Worm (Caenorhabditis elegans) whole organism, dauer: ENCODE data around the gene lad-2.

Experiments
- unc-62 ChIP-seq: sonication (generic microtip); optimal IDR thresholded peaks from 2 replicates; lab custom pipeline; 2017; ENCODE audit warnings: missing biosample characterization, missing genetic modification reagents, missing genetic modification characterization

Gene lad-2

ce11 chrIV:2978384-2978783 lies at the start of gene lad-2:
TSS of gene lad-2 (minus strand) at chrIV:2978484.
- no peak for TF ChIP-seq unc-62 (GFP tag; lab: Kevin White, UChicago)

DNA sequence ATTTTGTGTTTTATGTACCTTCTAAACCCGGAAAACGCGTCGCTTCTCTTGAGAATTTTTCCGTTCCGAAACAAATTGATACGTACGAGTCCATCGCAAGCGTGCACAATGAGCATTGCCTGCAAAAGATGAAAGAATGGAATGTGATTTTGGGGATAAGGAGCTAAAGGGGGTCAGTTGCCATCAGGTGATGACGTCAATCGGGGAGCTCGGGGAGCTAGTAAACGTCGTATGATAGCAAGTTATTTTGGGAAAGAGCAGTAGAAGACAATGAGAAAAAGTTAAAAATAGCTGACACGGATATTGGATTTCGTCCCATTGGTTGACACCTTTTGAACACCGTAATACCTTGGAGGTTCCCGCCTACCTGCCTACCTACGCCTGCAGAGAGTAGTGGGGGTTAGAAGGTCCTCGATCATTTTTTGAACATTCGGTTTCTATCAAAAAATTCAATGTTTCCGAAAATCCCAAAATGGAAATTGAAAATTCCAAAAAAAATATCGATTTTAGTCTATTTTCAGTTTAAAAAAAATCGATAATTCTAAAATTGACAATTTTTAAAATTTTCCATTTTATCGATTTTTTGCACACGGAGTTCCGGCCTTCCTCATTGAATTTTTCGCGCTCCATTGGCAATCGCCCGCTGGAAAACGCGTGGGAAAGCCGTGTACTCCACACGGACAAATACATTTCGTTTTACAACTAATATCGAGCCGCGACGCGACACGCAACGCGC lies 47.8 kb upstream of the lad-2 start:
- TF ChIP-seq unc-62 (GFP tag; lab: Kevin White, UChicago) = no peak

ce11 chrIV:3019438-3019837 lies 41.2 kb upstream of the lad-2 start, which contains the start of gene lin-22:
TSS of gene lin-22 (plus strand) at chrIV:3019738.
- TF ChIP-seq unc-62 (GFP tag; lab: Kevin White, UChicago) = no peak

DNA sequence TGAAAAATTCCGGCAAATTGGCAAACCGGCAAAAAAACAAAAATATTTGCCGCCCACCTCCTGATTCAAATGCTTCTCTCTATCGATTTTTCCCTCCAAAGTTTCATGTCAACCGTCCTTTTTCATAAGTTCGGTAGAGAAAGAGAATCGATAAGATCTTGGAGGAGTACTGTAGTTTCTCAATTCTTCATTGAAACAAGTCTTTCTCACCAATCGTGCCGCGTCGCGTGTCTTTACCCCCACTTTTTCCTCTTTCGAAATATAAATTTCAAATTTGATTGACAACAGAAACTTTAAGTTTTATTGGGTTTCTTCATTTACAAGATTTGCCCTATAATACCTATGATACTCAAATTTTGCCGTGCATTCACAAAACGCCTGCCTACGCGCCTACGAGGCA lies 40.3 kb upstream of the lad-2 start:
- TF ChIP-seq unc-62 (GFP tag; lab: Kevin White, UChicago) = no peak

DNA sequence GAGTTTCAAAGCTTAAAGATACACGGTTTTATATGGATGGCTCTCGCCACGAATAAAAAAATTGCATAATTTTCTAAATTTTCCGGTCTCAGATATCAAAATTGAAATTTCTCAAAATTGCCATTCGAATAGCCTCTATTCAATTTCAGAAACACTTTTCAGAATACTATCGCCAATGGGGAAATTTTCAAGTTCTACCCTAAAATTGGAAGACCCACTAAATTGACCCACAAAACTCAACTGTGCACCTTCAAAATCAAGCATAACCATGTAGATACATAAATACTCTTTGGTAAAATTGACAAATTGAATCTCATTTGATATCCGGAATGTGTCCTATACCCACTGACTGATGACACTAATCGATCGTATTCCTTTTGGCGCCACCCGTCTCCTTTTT lies 37.9 kb upstream of the lad-2 start:
- no peak for TF ChIP-seq unc-62 (GFP tag; lab: Kevin White, UChicago)

- TF ChIP-seq unc-62 (GFP tag; lab: Kevin White, UChicago) = no peak
Measured at ce11 chrIV:3014610-3015009, 36.3 kb upstream of the lad-2 start.

DNA sequence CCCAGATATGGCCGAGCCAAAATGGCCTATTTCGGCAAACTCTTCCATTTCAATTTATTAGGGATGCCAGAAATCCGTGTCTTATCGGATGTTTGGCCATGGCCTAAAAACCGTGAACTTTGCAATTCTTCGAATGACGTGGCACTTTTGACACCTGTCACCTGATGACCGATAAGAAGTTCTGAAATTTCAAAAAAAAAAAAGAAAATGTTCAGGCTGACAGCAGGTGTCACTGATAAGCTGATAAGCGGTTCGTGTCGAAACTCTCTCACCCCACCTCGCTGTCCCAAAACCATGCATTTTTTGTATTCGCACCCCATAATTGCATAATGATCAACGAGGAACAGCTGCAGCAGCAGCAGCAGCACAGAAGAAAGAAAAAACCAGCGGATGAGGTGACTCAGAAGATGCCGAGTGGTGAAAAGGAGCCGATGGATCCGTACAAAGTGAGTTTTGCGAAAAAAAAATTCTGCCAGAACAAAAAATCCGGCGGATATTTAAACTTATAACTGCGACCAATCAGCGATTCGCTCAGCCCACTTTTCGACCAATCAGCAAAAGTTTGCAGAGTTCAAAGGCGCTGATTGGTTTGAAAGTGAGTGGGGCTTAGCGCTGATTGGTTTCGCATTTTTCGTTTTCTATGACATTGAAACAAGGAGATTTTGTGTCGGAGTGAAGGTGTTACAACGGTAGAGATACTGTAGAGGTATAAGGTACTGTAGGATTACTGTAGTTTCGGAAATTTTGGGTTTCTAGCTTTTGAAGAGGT lies 34.3 kb upstream of the lad-2 start, which contains the start of the genes Y54G2A.28 and vrp-1:
Gene Y54G2A.28, minus strand, starts transcription at position 48 of the 769 bp plus-strand sequence.
Gene vrp-1, plus strand, starts transcription at position 214 of the 769 bp plus-strand sequence.
- TF ChIP-seq unc-62 (GFP tag; lab: Kevin White, UChicago) = no peak

DNA sequence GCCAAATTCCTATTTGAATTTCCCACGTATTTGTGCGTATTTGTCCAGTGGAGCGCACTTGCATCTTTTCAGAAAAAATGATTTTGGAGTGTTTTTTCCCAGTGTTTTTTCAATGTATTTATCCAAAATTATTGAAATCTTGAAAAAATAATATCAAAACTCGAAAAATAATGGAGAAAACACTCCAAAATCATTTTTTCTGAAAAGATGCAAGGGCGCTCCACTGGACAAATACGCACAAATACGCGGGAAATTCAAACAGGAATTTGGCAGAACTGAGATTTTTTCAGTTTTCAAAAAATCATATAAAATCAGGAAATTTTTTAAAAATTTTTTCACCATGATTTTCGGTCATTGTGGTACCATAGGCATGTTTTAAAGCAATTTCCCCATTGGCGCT lies 33.4 kb upstream of the lad-2 start:
- TF ChIP-seq unc-62 (GFP tag; lab: Kevin White, UChicago) = no peak

ce11 chrIV:3008828-3009227 lies 30.5 kb upstream of the lad-2 start, which contains the start of gene Y54G2A.73:
TSS of gene Y54G2A.73 (minus strand) at chrIV:3008892.
- TF ChIP-seq unc-62 (GFP tag; lab: Kevin White, UChicago) = no peak

ce11 chrIV:3002807-3003206 lies 24.5 kb upstream of the lad-2 start:
- TF ChIP-seq unc-62 (GFP tag; lab: Kevin White, UChicago) = no peak

ce11 chrIV:3001500-3001899 lies 23.2 kb upstream of the lad-2 start:
- TF ChIP-seq unc-62 (GFP tag; lab: Kevin White, UChicago) = no peak

DNA sequence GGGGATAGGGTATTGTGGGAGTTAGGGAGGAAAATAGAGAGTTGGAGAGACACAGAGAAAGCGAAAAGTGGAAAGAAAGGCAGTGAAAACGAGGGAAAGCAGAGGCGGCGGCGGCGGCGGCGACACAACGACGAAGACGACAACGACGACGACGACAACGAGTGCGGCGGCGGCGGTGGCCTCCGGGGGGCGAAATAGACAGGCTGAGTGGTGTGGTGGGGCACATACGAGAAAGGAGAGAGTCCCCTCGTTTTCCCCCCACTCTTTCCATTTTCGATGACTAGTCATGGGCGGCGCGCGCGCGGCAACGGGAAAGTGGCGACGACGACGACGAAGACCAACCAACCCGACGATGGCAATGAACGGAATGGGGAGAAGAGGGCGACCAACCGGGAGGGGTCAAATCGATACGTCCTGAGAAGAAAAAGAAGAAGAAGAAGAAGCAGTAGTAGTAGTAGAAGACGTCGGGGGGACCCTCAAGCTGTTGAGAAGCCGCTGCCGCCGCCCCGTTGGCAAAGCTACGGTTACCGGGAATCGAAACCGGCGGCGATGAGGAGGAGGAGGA lies 20.4 kb upstream of the lad-2 start:
- no peak for TF ChIP-seq unc-62 (GFP tag; lab: Kevin White, UChicago)

- no peak for TF ChIP-seq unc-62 (GFP tag; lab: Kevin White, UChicago)
Measured at ce11 chrIV:2997302-2997701, 19.0 kb upstream of the lad-2 start.

- no peak for TF ChIP-seq unc-62 (GFP tag; lab: Kevin White, UChicago)
Measured at ce11 chrIV:2995372-2995771, 17.1 kb upstream of the lad-2 start, which contains the start of gene Y54G2A.26. TSS of gene Y54G2A.26 (minus strand) at chrIV:2995472.

DNA sequence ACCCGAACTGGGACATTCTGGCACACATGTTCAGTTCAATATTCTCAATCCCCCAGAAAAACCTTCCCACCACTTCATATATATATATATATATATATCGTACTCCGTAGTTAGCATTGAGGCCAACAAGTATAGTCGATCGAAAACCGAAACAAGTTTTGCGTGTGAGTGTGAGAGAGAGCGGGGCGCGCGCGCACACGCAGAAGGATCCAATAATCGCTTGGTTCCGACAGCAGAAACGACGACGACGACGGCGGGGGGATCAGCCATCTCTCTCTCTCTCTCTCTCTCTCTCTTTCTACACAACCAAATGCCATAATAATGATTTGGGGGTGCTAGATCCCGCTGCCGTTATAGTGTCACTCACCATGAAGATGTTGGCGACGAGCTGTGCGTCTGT lies 16.6 kb upstream of the lad-2 start:
- no peak for TF ChIP-seq unc-62 (GFP tag; lab: Kevin White, UChicago)
